Fruit fly (Drosophila melanogaster) whole organism, adult: ENCODE results near the gene H2.0.

Experiments used
- CG11617 ChIP-seq: fragments of 200-800 bp; sonication (Bioruptor generic); optimal IDR thresholded peaks from 2 replicates; lab custom pipeline; 2017; ENCODE audit warnings: mild to moderate bottlenecking, missing biosample characterization, missing genetic modification reagents, missing genetic modification characterization
- CG1620 ChIP-seq: fragments of 200-800 bp; sonication (Bioruptor generic); optimal IDR thresholded peaks from 2 replicates; lab custom pipeline; 2016; ENCODE audit warnings: missing biosample characterization, missing genetic modification characterization
- CG5204 ChIP-seq: fragments of 200-800 bp; sonication (Bioruptor generic); optimal IDR thresholded peaks from 2 replicates; lab custom pipeline; 2016; ENCODE audit warnings: missing biosample characterization, missing genetic modification characterization
- Clk ChIP-seq: fragments of 200-800 bp; sonication (Bioruptor generic); optimal IDR thresholded peaks from 2 replicates; lab custom pipeline; 2017; ENCODE audit warnings: missing biosample characterization, missing genetic modification characterization
- Hr96 ChIP-seq: fragments of 200-800 bp; sonication (Bioruptor generic); optimal IDR thresholded peaks from 2 replicates; lab custom pipeline; 2016; ENCODE audit warnings: missing biosample characterization, missing genetic modification characterization
- Mnt ChIP-seq: fragments of 200-800 bp; sonication (Bioruptor generic); optimal IDR thresholded peaks from 2 replicates; lab custom pipeline; 2016; ENCODE audit warnings: missing biosample characterization, mild to moderate bottlenecking, missing genetic modification characterization
- bab1 ChIP-seq: fragments of 200-800 bp; sonication (Bioruptor generic); optimal IDR thresholded peaks from 3 replicates; lab custom pipeline; 2019; ENCODE audit warnings: missing biosample characterization, mild to moderate bottlenecking, missing genetic modification characterization, moderate library complexity
- cnc ChIP-seq, 2 experiments: fragments of >200 bp; optimal IDR thresholded peaks; 2 replicates each; lab custom pipeline; 2017
- ovo ChIP-seq: fragments of 200-800 bp; sonication (Bioruptor generic); optimal IDR thresholded peaks from 2 replicates; lab custom pipeline; 2016; ENCODE audit warnings: missing biosample characterization, missing genetic modification characterization
- toe ChIP-seq: fragments of 200-800 bp; sonication (Bioruptor generic); optimal IDR thresholded peaks from 2 replicates; lab custom pipeline; 2016; ENCODE audit warnings: missing biosample characterization, missing genetic modification characterization

DNA sequence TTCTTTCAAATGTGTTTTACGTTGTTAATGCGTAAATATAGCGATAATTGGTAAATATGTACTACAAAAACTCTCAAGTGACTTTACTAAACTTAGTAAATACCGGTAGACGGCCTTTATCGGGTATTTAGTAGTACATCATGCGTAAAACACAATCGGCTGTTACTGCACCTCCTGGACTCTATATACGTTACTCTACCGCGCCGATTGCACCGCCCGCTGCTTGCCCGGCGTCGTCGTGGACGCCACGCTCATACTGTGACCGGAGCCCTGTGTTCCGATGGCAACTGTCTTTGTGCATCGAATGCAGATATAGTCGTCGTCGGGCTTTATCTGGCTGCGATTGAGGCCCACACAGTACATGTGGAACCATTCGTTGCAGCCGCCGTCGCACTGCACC lies 28.8 kb downstream of the H2.0 start:
- no peak for TF ChIP-seq ovo (GFP tag; lab: Kevin White, UChicago)
- no peak for TF ChIP-seq cnc (optimal IDR thresholded peaks at IDR 0.05; lab: Kevin White, UChicago)
- TF ChIP-seq Mnt (GFP tag; lab: Kevin White, UChicago): no peak
- TF ChIP-seq CG1620: no peak
- no peak for TF ChIP-seq bab1
- no peak for TF ChIP-seq Clk
- TF ChIP-seq CG5204 (GFP tag; lab: Kevin White, UChicago): no peak
- no peak for TF ChIP-seq CG11617 (GFP tag; lab: Kevin White, UChicago)
- TF ChIP-seq toe (GFP tag; lab: Kevin White, UChicago): no peak
- TF ChIP-seq Hr96 (GFP tag; lab: Kevin White, UChicago): no peak
